Fruit fly (Drosophila melanogaster): ENCODE results near the gene CG10748.
A peak's percentile ranks its signal among the peaks of the same experiment; 100 is the strongest.

Gene CG10748

dm6 chr3L:13015823-13016465, 43.8 kb upstream of the CG10748 start, which contains the start of gene CG11267 (continued):
- TF ChIP-seq ttk (GFP tag; IDR thresholded peaks at IDR 0.05) (peak; percentile 74), Atf3 (GFP tag; optimal IDR thresholded peaks at IDR 0.05) (peak; percentile 53), fru (optimal IDR thresholded peaks at IDR 0.05) (no peak), Dip2 (GFP tag; IDR thresholded peaks at IDR 0.05) (peak; percentile 29; the same call in 1 of the 2 replicates), CG7556 (GFP tag; optimal IDR thresholded peaks at IDR 0.05) (peak; percentile 76), CG4617 (GFP tag; optimal IDR thresholded peaks at IDR 0.05; ENCODE audit: borderline replicate concordance) (peak; percentile 31), lola (GFP tag; optimal IDR thresholded peaks at IDR 0.05) (peak in 1 of 3 experiments; percentile 59), CG6654 (GFP tag; optimal IDR thresholded peaks at IDR 0.05) (peak; percentile 73), sens (GFP tag) (peak; percentile 93), Asciz (GFP tag; optimal IDR thresholded peaks at IDR 0.05) (peak; percentile 78), mam (GFP tag; optimal IDR thresholded peaks at IDR 0.05) (peak; percentile 75), sc (optimal IDR thresholded peaks at IDR 0.05) (no peak), sc (GFP tag; optimal IDR thresholded peaks at IDR 0.05) (peak; percentile 26), maf-S (GFP tag; optimal IDR thresholded peaks at IDR 0.05) (peak; percentile 82), Myb (GFP tag; optimal IDR thresholded peaks at IDR 0.05) (peak; percentile 54), Stat92E (GFP tag; optimal IDR thresholded peaks at IDR 0.05) (no peak), CG42726 (GFP tag; IDR thresholded peaks at IDR 0.05; ENCODE audit: partially characterized antibody) (no peak), cwo (GFP tag; optimal IDR thresholded peaks at IDR 0.05) (peak; percentile 84), Tbp (GFP tag; optimal IDR thresholded peaks at IDR 0.05) (no peak), insv (GFP tag; optimal IDR thresholded peaks at IDR 0.05) (no peak), CG12769 (tag; optimal IDR thresholded peaks at IDR 0.05) (peak; percentile 83), PHDP (tag; optimal IDR thresholded peaks at IDR 0.05) (peak; percentile 81), CG9876 (GFP tag; optimal IDR thresholded peaks at IDR 0.05) (peak; percentile 67), Oaz (GFP tag; IDR thresholded peaks at IDR 0.05) (peak; percentile 95), pros (GFP tag; optimal IDR thresholded peaks at IDR 0.05) (no peak), CG43689 (GFP tag; IDR thresholded peaks at IDR 0.05) (no peak), zfh1 (GFP tag; IDR thresholded peaks at IDR 0.05) (peak; percentile 92), oc (tag; optimal IDR thresholded peaks at IDR 0.05) (peak; percentile 54), CG14667 (GFP tag; IDR thresholded peaks at IDR 0.05) (peak; percentile 79), Deaf1 (tag; optimal IDR thresholded peaks at IDR 0.05) (peak; percentile 55), CG4282 (GFP tag; optimal IDR thresholded peaks at IDR 0.05) (peak; percentile 60), CG17612 (GFP tag; IDR thresholded peaks at IDR 0.05) (peak; percentile 70), eyg (GFP tag; optimal IDR thresholded peaks at IDR 0.05) (peak; percentile 75), sd (tag; optimal IDR thresholded peaks at IDR 0.05) (no peak), Spps (tag; optimal IDR thresholded peaks at IDR 0.05) (peak; percentile 63), CG30020 (tag; optimal IDR thresholded peaks at IDR 0.05) (peak; percentile 71), CG30431 (GFP tag; optimal IDR thresholded peaks at IDR 0.05) (peak; percentile 59), CG2889 (GFP tag; IDR thresholded peaks at IDR 0.05) (peak; percentile 69; the same call in 2 of the 3 replicates), kay (GFP tag; optimal IDR thresholded peaks at IDR 0.05) (no peak), MBD-R2 (GFP tag; IDR thresholded peaks at IDR 0.05) (peak; percentile 80; the same call in 1 of the 2 replicates)

dm6 chr3L:13015195-13015822, 43.1 kb upstream of the CG10748 start, which contains the start of gene MICAL-like:
Gene MICAL-like (minus strand): TSS chr3L:13015332.
- TF ChIP-seq CG32532 (GFP tag; IDR thresholded peaks at IDR 0.05) = peak; percentile 64
- TF ChIP-seq CG6854 (GFP tag; optimal IDR thresholded peaks at IDR 0.05) = no peak
- no peak for TF ChIP-seq z (GFP tag; IDR thresholded peaks at IDR 0.05)
- peak; percentile 63 for TF ChIP-seq nerfin-2 (GFP tag; IDR thresholded peaks at IDR 0.05; ENCODE audit: partially characterized antibody)
- TF ChIP-seq CG12236 (GFP tag; optimal IDR thresholded peaks at IDR 0.05) = no peak
- TF ChIP-seq Nf-YC (tag; optimal IDR thresholded peaks at IDR 0.05) = no peak
- no peak for TF ChIP-seq CG17359 (tag; optimal IDR thresholded peaks at IDR 0.05)
- no peak for TF ChIP-seq CG7987 (GFP tag; optimal IDR thresholded peaks at IDR 0.05)
- no peak for TF ChIP-seq CG2202 (tag; optimal IDR thresholded peaks at IDR 0.05)
- no peak for TF ChIP-seq CG6689 (GFP tag; IDR thresholded peaks at IDR 0.05)
- TF ChIP-seq slou (GFP tag; optimal IDR thresholded peaks at IDR 0.05) = no peak
- TF ChIP-seq otp (GFP tag; IDR thresholded peaks at IDR 0.05) = peak; percentile 11; the same call in 1 of the 3 replicates
- TF ChIP-seq PHDP (tag; optimal IDR thresholded peaks at IDR 0.05) = no peak

Measured in whole organism, embryonic.